Worm (Caenorhabditis elegans) whole organism, L4 larva: ENCODE results near the gene ima-3.

Source experiments
- D1046.2 ChIP-seq: fragments of 200-800 bp; sonication (Bioruptor generic); IDR thresholded peaks from 2 replicates; pipeline ENCODE4 v1.3.6; 2022; ENCODE audit warnings: missing genetic modification characterization, missing compliant biosample characterization
- F37D6.2 ChIP-seq: sonication (generic microtip); optimal IDR thresholded peaks from 2 replicates; lab custom pipeline; 2016; ENCODE audit warnings: mild to moderate bottlenecking, missing genetic modification characterization, missing compliant biosample characterization
- F49E8.2 ChIP-seq: sonication (generic microtip); optimal IDR thresholded peaks from 2 replicates; lab custom pipeline; 2016; ENCODE audit warnings: missing compliant biosample characterization, mild to moderate bottlenecking, missing genetic modification characterization, borderline replicate concordance
- R02D3.7 ChIP-seq: fragments of 150-350 bp; sonication (generic microtip); optimal IDR thresholded peaks from 3 replicates; lab custom pipeline; 2014; ENCODE audit warnings: missing biosample characterization, missing genetic modification characterization
- T20F7.1 ChIP-seq: fragments of 200-800 bp; sonication (Bioruptor generic); optimal IDR thresholded peaks from 2 replicates; lab custom pipeline; 2018; ENCODE audit warnings: mild to moderate bottlenecking, missing genetic modification characterization, missing compliant biosample characterization
- T26A8.4 ChIP-seq: fragments of 200-800 bp; sonication (Bioruptor generic); IDR thresholded peaks from 2 replicates; pipeline ENCODE4 v1.3.6; 2022; ENCODE audit warnings: missing genetic modification characterization, missing compliant biosample characterization
- ZK546.5 ChIP-seq, 2 experiments: sonication (generic microtip); optimal IDR thresholded peaks; 2 replicates each; lab custom pipeline; 2017; ENCODE audit warnings: missing biosample characterization in 2 of 2, missing genetic modification characterization in 2 of 2
- aha-1 ChIP-seq: fragments of 150-350 bp; peaks from one replicate; lab custom pipeline; 2014; ENCODE audit warnings: missing biosample characterization, missing genetic modification characterization
- aly-2 ChIP-seq: sonication (generic microtip); optimal IDR thresholded peaks from 2 replicates; lab custom pipeline; 2018; ENCODE audit warnings: missing biosample characterization, missing genetic modification characterization
- ceh-20 ChIP-seq: fragments of 200-800 bp; sonication (Bioruptor generic); IDR thresholded peaks from 2 replicates; pipeline ENCODE4 v1.3.6; 2022; ENCODE audit warnings: missing genetic modification reagents, missing genetic modification characterization, missing compliant biosample characterization
- ceh-28 ChIP-seq: fragments of 150-350 bp; optimal IDR thresholded peaks from 2 replicates; lab custom pipeline; 2014; ENCODE audit warnings: missing biosample characterization, missing genetic modification reagents, missing genetic modification characterization
- ces-1 ChIP-seq: fragments of 150-350 bp; sonication (generic microtip); optimal IDR thresholded peaks from 4 replicates; lab custom pipeline; 2014; ENCODE audit warnings: missing biosample characterization, missing genetic modification reagents, missing genetic modification characterization
- cey-2 ChIP-seq: sonication (generic microtip); optimal IDR thresholded peaks from 3 replicates; lab custom pipeline; 2017; ENCODE audit warnings: missing genetic modification characterization, mild to moderate bottlenecking, missing compliant biosample characterization, antibody characterized with exemption, borderline replicate concordance; ENCODE audit not compliant: insufficient read depth
- daf-16 ChIP-seq, 3 experiments: sonication (generic microtip); optimal IDR thresholded peaks; 2 replicates each; lab custom pipeline; 2016 to 2017; ENCODE audit warnings: missing genetic modification characterization in 3 of 3, missing genetic modification reagents in 3 of 3, mild to moderate bottlenecking in 2 of 3, missing compliant biosample characterization in 2 of 3, missing biosample characterization in 1 of 3, moderate library complexity in 1 of 3
- dmd-8 ChIP-seq: fragments of 200-800 bp; sonication (Bioruptor generic); IDR thresholded peaks from 2 replicates; pipeline ENCODE4 v1.3.6; 2022; ENCODE audit warnings: missing genetic modification characterization, missing compliant biosample characterization
- dmd-9 ChIP-seq: fragments of 200-800 bp; sonication (Bioruptor generic); IDR thresholded peaks from 2 replicates; pipeline ENCODE4 v1.3.6; 2022; ENCODE audit warnings: missing genetic modification reagents, missing genetic modification characterization, missing compliant biosample characterization
- dpl-1 ChIP-seq: fragments of 150-350 bp; optimal IDR thresholded peaks from 2 replicates; lab custom pipeline; 2014; ENCODE audit warnings: missing biosample characterization, missing genetic modification reagents, missing genetic modification characterization
- duxl-1 ChIP-seq: sonication (generic microtip); optimal IDR thresholded peaks from 2 replicates; lab custom pipeline; 2016; ENCODE audit warnings: mild to moderate bottlenecking, missing genetic modification characterization, moderate library complexity, missing compliant biosample characterization; ENCODE audit not compliant: poor library complexity
- dve-1 ChIP-seq: sonication (generic microtip); optimal IDR thresholded peaks from 2 replicates; lab custom pipeline; 2017; ENCODE audit warnings: antibody characterized with exemption, mild to moderate bottlenecking, missing genetic modification characterization, missing compliant biosample characterization; ENCODE audit not compliant: insufficient read depth
- egl-27 ChIP-seq: sonication (generic microtip); optimal IDR thresholded peaks from 3 replicates; lab custom pipeline; 2017; ENCODE audit warnings: missing biosample characterization, missing genetic modification reagents, missing genetic modification characterization
- egl-43 ChIP-seq: fragments of 200-800 bp; sonication (Bioruptor generic); IDR thresholded peaks from 2 replicates; pipeline ENCODE4 v1.3.6; 2022; ENCODE audit warnings: missing genetic modification reagents, missing genetic modification characterization, missing compliant biosample characterization
- gei-8 ChIP-seq: fragments of 200-800 bp; sonication (Bioruptor generic); optimal IDR thresholded peaks from 2 replicates; lab custom pipeline; 2018; ENCODE audit warnings: mild to moderate bottlenecking, missing genetic modification characterization, missing compliant biosample characterization
- hlh-11 ChIP-seq: fragments of 200-800 bp; sonication (Bioruptor generic); optimal IDR thresholded peaks from 2 replicates; lab custom pipeline; 2018; ENCODE audit warnings: mild to moderate bottlenecking, missing genetic modification characterization, missing compliant biosample characterization
- hlh-30 ChIP-seq: sonication (generic microtip); optimal IDR thresholded peaks from 2 replicates; lab custom pipeline; 2017; ENCODE audit warnings: antibody characterized with exemption, mild to moderate bottlenecking, missing genetic modification characterization, missing compliant biosample characterization; ENCODE audit not compliant: insufficient read depth
- lin-1 ChIP-seq: fragments of 200-800 bp; sonication (Bioruptor generic); IDR thresholded peaks from 2 replicates; pipeline ENCODE4 v1.3.6; 2022; ENCODE audit warnings: missing genetic modification reagents, missing genetic modification characterization, missing compliant biosample characterization
- lin-38 ChIP-seq: fragments of 200-800 bp; sonication (Bioruptor generic); IDR thresholded peaks from 2 replicates; pipeline ENCODE4 v1.3.6; 2022; ENCODE audit warnings: missing genetic modification reagents, missing genetic modification characterization, missing compliant biosample characterization
- lir-3 ChIP-seq: sonication (generic microtip); optimal IDR thresholded peaks from 2 replicates; lab custom pipeline; 2016; ENCODE audit warnings: mild to moderate bottlenecking, missing genetic modification characterization, missing compliant biosample characterization
- lsy-2 ChIP-seq, 2 experiments: fragments of 150-350 bp in 1 of 2; sonication (generic microtip) in 1 of 2; optimal IDR thresholded peaks; 2 replicates each; lab custom pipeline; 2014 to 2017; ENCODE audit warnings: missing biosample characterization in 2 of 2, missing genetic modification characterization in 2 of 2
- madf-5 ChIP-seq, 2 experiments: fragments of 200-800 bp; sonication (Bioruptor generic); IDR thresholded peaks; 2 replicates each; pipeline ENCODE4 v1.3.6; 2022; ENCODE audit warnings: missing compliant biosample characterization in 2 of 2, missing genetic modification characterization in 2 of 2
- mep-1 ChIP-seq: fragments of 150-350 bp; sonication (generic microtip); optimal IDR thresholded peaks from 3 replicates; lab custom pipeline; 2014; ENCODE audit warnings: missing biosample characterization, missing genetic modification characterization
- mes-2 ChIP-seq: sonication (generic microtip); optimal IDR thresholded peaks from 2 replicates; lab custom pipeline; 2016; ENCODE audit warnings: missing genotype, mild to moderate bottlenecking, missing genetic modification characterization, missing compliant biosample characterization; ENCODE audit not compliant: poor library complexity, severe bottlenecking
- mxl-2 ChIP-seq: fragments of 200-800 bp; sonication (Bioruptor generic); conservative IDR thresholded peaks from 2 replicates; pipeline ENCODE4 v1.3.6; 2022; ENCODE audit warnings: missing genetic modification reagents, missing genetic modification characterization, missing compliant biosample characterization
- mxl-3 ChIP-seq: fragments of 200-800 bp; sonication (Bioruptor generic); optimal IDR thresholded peaks from 2 replicates; lab custom pipeline; 2018; ENCODE audit warnings: mild to moderate bottlenecking, missing genetic modification characterization, missing compliant biosample characterization
- nhr-102 ChIP-seq: sonication (generic microtip); optimal IDR thresholded peaks from 2 replicates; lab custom pipeline; 2016; ENCODE audit warnings: mild to moderate bottlenecking, missing genetic modification characterization, moderate library complexity, missing compliant biosample characterization
- nhr-11 ChIP-seq: fragments of 150-350 bp; optimal IDR thresholded peaks from 2 replicates; lab custom pipeline; 2014; ENCODE audit warnings: missing biosample characterization, missing genetic modification characterization
- nhr-111 ChIP-seq: fragments of 200-800 bp; sonication (Bioruptor generic); optimal IDR thresholded peaks from 2 replicates; lab custom pipeline; 2018; ENCODE audit warnings: mild to moderate bottlenecking, missing genetic modification characterization, missing compliant biosample characterization
- nhr-237 ChIP-seq: sonication (generic microtip); optimal IDR thresholded peaks from 2 replicates; lab custom pipeline; 2017; ENCODE audit warnings: missing biosample characterization, missing genetic modification characterization
- pha-4 ChIP-seq, 2 experiments: fragments of 150-350 bp in 1 of 2; fragments of 200-800 bp in 1 of 2; sonication (Bioruptor generic) in 1 of 2; IDR thresholded peaks in 1 of 2; optimal IDR thresholded peaks in 1 of 2; 2 replicates each; pipeline versions ENCODE4 v1.3.6 to Lab custom; 2014 to 2022; ENCODE audit warnings: missing genetic modification characterization in 2 of 2, missing genetic modification reagents in 2 of 2, missing biosample characterization in 1 of 2, missing compliant biosample characterization in 1 of 2
- set-16 ChIP-seq: fragments of 200-800 bp; sonication (Bioruptor generic); IDR thresholded peaks from 2 replicates; pipeline ENCODE4 v1.3.6; 2022; ENCODE audit warnings: missing genetic modification reagents, missing genetic modification characterization, missing compliant biosample characterization
- spr-1 ChIP-seq: sonication (generic microtip); optimal IDR thresholded peaks from 2 replicates; lab custom pipeline; 2016; ENCODE audit warnings: mild to moderate bottlenecking, missing genetic modification characterization, missing compliant biosample characterization
- tag-97 ChIP-seq: fragments of 200-800 bp; sonication (Bioruptor generic); IDR thresholded peaks from 2 replicates; pipeline ENCODE4 v1.3.6; 2022; ENCODE audit warnings: missing genetic modification characterization, missing compliant biosample characterization
- tra-1 ChIP-seq: fragments of 200-800 bp; sonication (Bioruptor generic); IDR thresholded peaks from 2 replicates; pipeline ENCODE4 v1.3.6; 2022; ENCODE audit warnings: missing genetic modification reagents, missing genetic modification characterization, missing compliant biosample characterization
- unc-130 ChIP-seq: sonication (generic microtip); optimal IDR thresholded peaks from 2 replicates; lab custom pipeline; 2016; ENCODE audit warnings: missing genetic modification reagents, missing genetic modification characterization, missing compliant biosample characterization
- unc-39 ChIP-seq: sonication (generic microtip); optimal IDR thresholded peaks from 2 replicates; lab custom pipeline; 2017; ENCODE audit warnings: missing biosample characterization, missing genetic modification characterization
- vab-7 ChIP-seq: fragments of 200-800 bp; sonication (Bioruptor generic); IDR thresholded peaks from 2 replicates; pipeline ENCODE4 v1.3.6; 2022; ENCODE audit warnings: missing genetic modification reagents, missing genetic modification characterization, missing compliant biosample characterization
- zag-1 ChIP-seq: fragments of 150-350 bp; optimal IDR thresholded peaks from 2 replicates; lab custom pipeline; 2014; ENCODE audit warnings: missing biosample characterization, missing genetic modification characterization
- zip-11 ChIP-seq: fragments of 200-800 bp; sonication (Bioruptor generic); IDR thresholded peaks from 2 replicates; pipeline ENCODE4 v1.3.6; 2022; ENCODE audit warnings: missing genetic modification characterization, missing compliant biosample characterization
- zip-2 ChIP-seq: fragments of 150-350 bp; optimal IDR thresholded peaks from 2 replicates; lab custom pipeline; 2014; ENCODE audit warnings: missing biosample characterization, missing genetic modification characterization
- ztf-11 ChIP-seq: fragments of 150-350 bp; optimal IDR thresholded peaks from 2 replicates; lab custom pipeline; 2014; ENCODE audit warnings: missing biosample characterization, missing genetic modification characterization
- ztf-7 ChIP-seq: fragments of 150-350 bp; optimal IDR thresholded peaks from 2 replicates; lab custom pipeline; 2014; ENCODE audit warnings: missing biosample characterization, missing genetic modification characterization

ima-3 gene

DNA sequence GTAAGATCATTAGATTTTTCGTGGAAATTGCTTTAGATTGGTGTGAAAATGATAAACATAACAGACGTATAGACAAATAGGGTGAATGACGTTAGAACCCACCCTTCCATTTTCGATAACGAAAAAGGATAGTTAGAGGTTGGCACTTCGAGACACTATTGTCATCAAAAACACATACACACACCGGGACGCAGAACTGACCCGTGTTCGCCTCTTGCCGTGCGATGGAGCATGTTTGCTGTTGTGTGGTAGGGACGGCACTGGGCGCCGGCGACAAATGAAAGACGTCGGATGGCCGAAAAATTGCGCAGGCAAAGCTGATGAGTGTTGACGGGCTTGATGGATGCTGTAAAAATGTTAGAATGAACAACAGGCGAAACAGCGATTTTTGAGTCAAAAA is 11.6 kb downstream of the ima-3 start (continued):
- TF ChIP-seq cey-2 (no peak), zip-2 (tag; lab: Kevin White, UChicago) (no peak), vab-7 (0 out of 2 replicates have a peak, but pooled peaks have one; percentile 23), lsy-2 (tag; optimal IDR thresholded peaks at IDR 0.05; lab: Kevin White, UChicago) (peak in 1 of 2 experiments; percentile 48), mxl-2 (no peak), zag-1 (tag; lab: Kevin White, UChicago) (no peak), ZK546.5 (tag; optimal IDR thresholded peaks at IDR 0.05; lab: Kevin White, UChicago) (no peak), daf-16 (GFP tag; optimal IDR thresholded peaks at IDR 0.05; lab: Kevin White, UChicago) (no peak), daf-16 (tag; optimal IDR thresholded peaks at IDR 0.05; lab: Kevin White, UChicago) (peak; percentile 83), spr-1 (tag; lab: Kevin White, UChicago) (no peak), ztf-11 (tag; lab: Kevin White, UChicago) (no peak), aly-2 (tag; lab: Kevin White, UChicago) (no peak), zip-11 (no peak), unc-130 (GFP tag; lab: Kevin White, UChicago) (no peak), lir-3 (no peak), F49E8.2 (tag; lab: Kevin White, UChicago) (no peak), gei-8 (no peak), ceh-28 (tag; lab: Kevin White, UChicago) (no peak), ces-1 (GFP tag; lab: Kevin White, UChicago) (no peak), T26A8.4 (no peak), duxl-1 (tag; lab: Kevin White, UChicago) (no peak), egl-43 (GFP tag; lab: Robert Waterston, UW) (peak; percentile 54; the same call in 1 of the 2 replicates), aha-1 (tag; lab: Kevin White, UChicago) (peak; percentile 50), mep-1 (tag; lab: Kevin White, UChicago) (peak; percentile 68), tra-1 (no peak), unc-39 (tag; lab: Kevin White, UChicago) (no peak), F37D6.2 (tag; lab: Kevin White, UChicago) (no peak), dmd-8 (GFP tag; lab: Robert Waterston, UW) (no peak), lin-1 (peak; percentile 60), ztf-7 (tag; lab: Kevin White, UChicago) (no peak), dmd-9 (GFP tag; lab: Robert Waterston, UW) (no peak), nhr-11 (tag; lab: Kevin White, UChicago) (no peak), tag-97 (GFP tag; lab: Robert Waterston, UW) (no peak), R02D3.7 (tag; lab: Kevin White, UChicago) (no peak), nhr-102 (tag; lab: Kevin White, UChicago) (peak; percentile 25), dve-1 (tag; lab: Kevin White, UChicago) (peak; percentile 61), ceh-20 (GFP tag; lab: Robert Waterston, UW) (no peak), nhr-111 (GFP tag; lab: Kevin White, UChicago) (no peak), egl-27 (no peak), set-16 (0 out of 2 replicates have a peak, but pooled peaks have one; percentile 17), hlh-11 (tag; lab: Kevin White, UChicago) (peak; percentile 79), hlh-30 (peak; percentile 61), lin-38 (peak; percentile 80), pha-4 (GFP tag; IDR thresholded peaks at IDR 0.05; lab: Robert Waterston, UW) (no peak), pha-4 (tag; optimal IDR thresholded peaks at IDR 0.05; lab: Kevin White, UChicago) (no peak), mes-2 (tag; lab: Kevin White, UChicago) (peak; percentile 68), T20F7.1 (GFP tag; lab: Kevin White, UChicago) (no peak), dpl-1 (GFP tag; lab: Kevin White, UChicago) (no peak), D1046.2 (GFP tag; lab: Robert Waterston, UW) (no peak), madf-5 (GFP tag; IDR thresholded peaks at IDR 0.05; lab: Robert Waterston, UW) (0 out of 4 replicates have a peak, but pooled peaks of 1 of the 2 experiments have one; percentile 70), mxl-3 (GFP tag; lab: Kevin White, UChicago) (peak; percentile 74), nhr-237 (no peak)
